Worm (Caenorhabditis elegans): Measurements from ENCODE around the gene thn-4.

Gene thn-4

ce11 chrV:16911934-16912333 lies 40.6 kb upstream of the thn-4 start, which contains the start of gene nhr-116:
nhr-116 (plus strand) TSS chrV:16912234.
- TF ChIP-seq snpc-4 (tag; optimal IDR thresholded peaks at IDR 0.05) (no peak), egl-27 (tag; optimal IDR thresholded peaks at IDR 0.05) (no peak), ztf-4 (tag; optimal IDR thresholded peaks at IDR 0.05) (no peak), lin-39 (tag; optimal IDR thresholded peaks at IDR 0.05) (no peak)

- TF ChIP-seq peb-1 (tag; optimal IDR thresholded peaks at IDR 0.05) (no peak), nhr-237 (tag; optimal IDR thresholded peaks at IDR 0.05) (no peak), nhr-23 (tag; optimal IDR thresholded peaks at IDR 0.05) (no peak), fos-1 (tag; optimal IDR thresholded peaks at IDR 0.05) (peak; percentile 44)
Observed at ce11 chrV:16911294-16911693, 40.0 kb upstream of the thn-4 start.

ce11 chrV:16910864-16911263 lies 39.6 kb upstream of the thn-4 start:
- TF ChIP-seq nhr-129 (tag; optimal IDR thresholded peaks at IDR 0.05): peak; percentile 6
- no peak for TF ChIP-seq fos-1 (tag; optimal IDR thresholded peaks at IDR 0.05)
- peak; percentile 7 for TF ChIP-seq sma-9 (GFP tag; optimal IDR thresholded peaks at IDR 0.05)
- no peak for TF ChIP-seq sma-9 (tag; optimal IDR thresholded peaks at IDR 0.05)
- TF ChIP-seq nhr-21 (tag; optimal IDR thresholded peaks at IDR 0.05): no peak
- peak; percentile 18 for TF ChIP-seq unc-55 (GFP tag; optimal IDR thresholded peaks at IDR 0.05)

ce11 chrV:16909871-16910270 lies 38.6 kb upstream of the thn-4 start, which contains the start of gene F09C6.16:
F09C6.16 (minus strand) TSS chrV:16909971.
- TF ChIP-seq lin-11 (tag; optimal IDR thresholded peaks at IDR 0.05) (no peak), nhr-21 (tag; optimal IDR thresholded peaks at IDR 0.05) (no peak), mbf-1 (tag; optimal IDR thresholded peaks at IDR 0.05) (no peak), nhr-12 (tag; optimal IDR thresholded peaks at IDR 0.05) (no peak), F13H6.1 (tag; optimal IDR thresholded peaks at IDR 0.05) (no peak), C34F6.9 (tag; optimal IDR thresholded peaks at IDR 0.05) (no peak), nhr-25 (tag; optimal IDR thresholded peaks at IDR 0.05) (no peak), elt-3 (tag; optimal IDR thresholded peaks at IDR 0.05) (no peak), sem-4 (tag; optimal IDR thresholded peaks at IDR 0.05) (no peak), sma-9 (GFP tag; optimal IDR thresholded peaks at IDR 0.05) (no peak), sma-9 (tag; optimal IDR thresholded peaks at IDR 0.05) (no peak)

- TF ChIP-seq fos-1 (tag; optimal IDR thresholded peaks at IDR 0.05) (no peak), lin-11 (tag; optimal IDR thresholded peaks at IDR 0.05) (no peak), mab-5 (tag; optimal IDR thresholded peaks at IDR 0.05) (no peak), alr-1 (tag; optimal IDR thresholded peaks at IDR 0.05) (no peak), lin-13 (GFP tag; optimal IDR thresholded peaks at IDR 0.05) (no peak), peb-1 (tag; optimal IDR thresholded peaks at IDR 0.05) (no peak), ama-1 (optimal IDR thresholded peaks at IDR 0.05) (no peak), ztf-4 (tag; optimal IDR thresholded peaks at IDR 0.05) (no peak), Y55F3AM.14 (GFP tag; optimal IDR thresholded peaks at IDR 0.05) (no peak)
Observed at ce11 chrV:16904612-16905011, 33.3 kb upstream of the thn-4 start, which contains the start of gene nhr-262. nhr-262 (plus strand) TSS chrV:16904912.

- TF ChIP-seq sma-3 (GFP tag; optimal IDR thresholded peaks at IDR 0.05) (no peak), sma-9 (GFP tag; optimal IDR thresholded peaks at IDR 0.05) (no peak), sma-9 (tag; optimal IDR thresholded peaks at IDR 0.05) (no peak), ztf-4 (tag; optimal IDR thresholded peaks at IDR 0.05) (no peak), gmeb-1 (tag; optimal IDR thresholded peaks at IDR 0.05) (no peak), nhr-12 (tag; optimal IDR thresholded peaks at IDR 0.05) (no peak), lin-13 (GFP tag; optimal IDR thresholded peaks at IDR 0.05) (no peak), elt-1 (tag; optimal IDR thresholded peaks at IDR 0.05) (no peak), blmp-1 (tag; optimal IDR thresholded peaks at IDR 0.05; ENCODE audit: insufficient read depth) (no peak), nhr-6 (tag; optimal IDR thresholded peaks at IDR 0.05) (no peak), ama-1 (optimal IDR thresholded peaks at IDR 0.05) (no peak)
Observed at ce11 chrV:16902726-16903125, 31.4 kb upstream of the thn-4 start, which contains the start of gene srd-68. srd-68 (minus strand) TSS chrV:16902826.

- TF ChIP-seq sma-3 (GFP tag; optimal IDR thresholded peaks at IDR 0.05): no peak
- no peak for TF ChIP-seq nhr-23 (tag; optimal IDR thresholded peaks at IDR 0.05)
- TF ChIP-seq alr-1 (tag; optimal IDR thresholded peaks at IDR 0.05): no peak
- no peak for TF ChIP-seq ztf-11 (tag; optimal IDR thresholded peaks at IDR 0.05)
- TF ChIP-seq unc-62 (GFP tag; optimal IDR thresholded peaks at IDR 0.05): no peak
- no peak for TF ChIP-seq lin-39 (tag; optimal IDR thresholded peaks at IDR 0.05)
Observed at ce11 chrV:16899355-16899754, 28.1 kb upstream of the thn-4 start, which contains the start of gene fbxa-45. fbxa-45 (minus strand) TSS chrV:16899455.
